Fruit fly (Drosophila melanogaster): ENCODE data around the gene CG14370.

dm6 chr3R:13548441-13548818, 39.4 kb upstream of the CG14370 start:
- TF ChIP-seq usp (GFP tag; optimal IDR thresholded peaks at IDR 0.05) = no peak
- TF ChIP-seq h (GFP tag; optimal IDR thresholded peaks at IDR 0.05) = no peak
- no peak for TF ChIP-seq dmrt93B (GFP tag; optimal IDR thresholded peaks at IDR 0.05)
- TF ChIP-seq Hnf4 (GFP tag; optimal IDR thresholded peaks at IDR 0.05) = no peak
- TF ChIP-seq Dif (GFP tag; optimal IDR thresholded peaks at IDR 0.05; ENCODE audit: partially characterized antibody) = no peak

Measured in whole organism, wandering third instar larva.